Worm (Caenorhabditis elegans) whole organism, L1 larva: ENCODE measurements around the gene C15H9.11.
A peak's percentile ranks its signal among the peaks of the same experiment; 100 is the strongest.

Experiments used
- ceh-82 ChIP-seq, 3 experiments: fragments of 150-350 bp in 1 of 3; sonication (generic microtip) in 2 of 3; optimal IDR thresholded peaks; 2 replicates each; lab custom pipeline; 2014 to 2017; ENCODE audit warnings: missing biosample characterization in 3 of 3, missing genetic modification characterization in 3 of 3
- lin-35 ChIP-seq, 2 experiments: fragments of 150-350 bp; optimal IDR thresholded peaks; 2 replicates each; lab custom pipeline; 2014; ENCODE audit warnings: missing biosample characterization in 2 of 2, missing genetic modification characterization in 2 of 2, missing genetic modification reagents in 2 of 2
- lin-39 ChIP-seq: fragments of 150-350 bp; optimal IDR thresholded peaks from 2 replicates; lab custom pipeline; 2014; ENCODE audit warnings: missing biosample characterization, missing genetic modification reagents, missing genetic modification characterization
- mdl-1 ChIP-seq, 2 experiments: fragments of 150-350 bp; optimal IDR thresholded peaks; 2 replicates each; lab custom pipeline; 2014 to 2017; ENCODE audit warnings: missing biosample characterization in 2 of 2, missing genetic modification characterization in 2 of 2, inconsistent platforms in 1 of 2
- nhr-28 ChIP-seq: fragments of 150-350 bp; optimal IDR thresholded peaks from 2 replicates; lab custom pipeline; 2014; ENCODE audit warnings: missing biosample characterization, missing genetic modification characterization
- sox-4 ChIP-seq: sonication (generic microtip); optimal IDR thresholded peaks from 2 replicates; lab custom pipeline; 2016; ENCODE audit warnings: missing genetic modification characterization, missing compliant biosample characterization
- ztf-4 ChIP-seq: fragments of 150-350 bp; optimal IDR thresholded peaks from 2 replicates; lab custom pipeline; 2014; ENCODE audit warnings: missing biosample characterization, missing genetic modification characterization

DNA sequence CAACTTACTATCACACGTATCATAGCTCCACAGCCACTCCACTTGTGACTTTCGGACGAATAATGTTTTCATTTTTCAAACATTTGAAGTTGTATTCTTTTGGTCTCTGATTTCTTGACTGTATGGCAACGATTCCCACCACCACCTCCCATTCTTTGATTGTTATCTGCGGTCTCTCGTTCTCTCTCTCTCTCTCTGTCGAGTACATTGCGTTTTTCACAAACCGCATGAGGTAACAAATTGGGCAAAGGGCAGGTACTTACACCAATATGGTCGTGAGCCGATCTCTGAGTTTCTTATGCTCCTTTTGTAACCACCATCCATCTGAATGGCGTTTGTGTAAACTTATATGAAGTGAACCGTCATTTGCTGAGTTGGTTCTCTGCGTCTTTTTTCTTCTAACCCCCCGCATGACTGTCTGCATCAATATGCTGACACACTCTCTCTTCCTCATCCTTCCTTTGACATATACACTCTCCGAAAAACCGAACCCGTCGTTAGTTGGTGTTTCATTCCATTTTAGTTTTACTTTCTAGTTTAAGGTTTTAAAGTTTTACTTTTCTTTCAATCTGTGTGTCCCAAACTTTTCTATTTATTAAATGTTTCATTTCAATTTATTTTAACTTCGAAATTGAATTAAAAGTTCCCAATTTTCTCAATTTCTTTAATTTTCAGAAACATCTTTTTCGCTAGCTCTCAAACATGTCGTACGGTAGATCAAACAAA lies 45.5 kb downstream of the C15H9.11 start, which contains the start of gene gln-1:
- TF ChIP-seq lin-39 (tag; lab: Kevin White, UChicago) (no peak), nhr-28 (tag; lab: Kevin White, UChicago) (no peak), mdl-1 (tag; optimal IDR thresholded peaks at IDR 0.05; lab: Kevin White, UChicago) (no peak), ceh-82 (tag; optimal IDR thresholded peaks at IDR 0.05; lab: Kevin White, UChicago) (no peak), sox-4 (tag; lab: Kevin White, UChicago) (no peak), ztf-4 (tag; lab: Kevin White, UChicago) (no peak), lin-35 (GFP tag; optimal IDR thresholded peaks at IDR 0.05; lab: Kevin White, UChicago) (peak in 1 of 2 experiments; percentile 19)
